Fruit fly (Drosophila melanogaster): ENCODE data around the gene CG8607.
A peak's percentile ranks its signal among the peaks of the same experiment; 100 is the strongest.

CG8607 gene

dm6 chr3L:7328567-7329253 is 8.8 kb downstream of the CG8607 start, which contains the start of the genes mrva, CG42307 and mus312 (continued):
- TF ChIP-seq jigr1 (GFP tag; IDR thresholded peaks at IDR 0.05) (no peak; the same call in 2 of the 3 replicates), CG12104 (GFP tag; optimal IDR thresholded peaks at IDR 0.05) (peak; percentile 86), CG14667 (GFP tag; IDR thresholded peaks at IDR 0.05) (peak; percentile 85), hkb (optimal IDR thresholded peaks at IDR 0.05) (no peak), hkb (GFP tag; IDR thresholded peaks at IDR 0.05) (peak; percentile 63; the same call in 1 of the 2 replicates), CG1792 (GFP tag; optimal IDR thresholded peaks at IDR 0.05) (peak; percentile 28), cg (GFP tag; optimal IDR thresholded peaks at IDR 0.05) (no peak), CG18599 (GFP tag; optimal IDR thresholded peaks at IDR 0.05) (peak; percentile 93), CkIIα-i1 (GFP tag; IDR thresholded peaks at IDR 0.05) (no peak), ara (GFP tag; IDR thresholded peaks at IDR 0.05) (peak; percentile 60; the same call in 1 of the 2 replicates), Hmx (GFP tag; optimal IDR thresholded peaks at IDR 0.05) (no peak), ftz-f1 (GFP tag; optimal IDR thresholded peaks at IDR 0.05) (no peak), CG10462 (GFP tag; optimal IDR thresholded peaks at IDR 0.05) (peak; percentile 72), al (GFP tag; IDR thresholded peaks at IDR 0.05) (peak; percentile 79), mam (GFP tag; optimal IDR thresholded peaks at IDR 0.05) (peak; percentile 51), dmrt11E (tag; optimal IDR thresholded peaks at IDR 0.05) (peak; percentile 91), CG11247 (GFP tag; IDR thresholded peaks at IDR 0.05) (peak; percentile 75), nmo (GFP tag; optimal IDR thresholded peaks at IDR 0.05) (peak; percentile 80), lov (optimal IDR thresholded peaks at IDR 0.05) (no peak), lov (GFP tag; IDR thresholded peaks at IDR 0.05) (0 out of 3 replicates have a peak, but pooled peaks have one; percentile 65), kay (GFP tag; optimal IDR thresholded peaks at IDR 0.05) (peak; percentile 81), CG2129 (GFP tag; IDR thresholded peaks at IDR 0.05; ENCODE audit: partially characterized antibody) (no peak), Camta (GFP tag; optimal IDR thresholded peaks at IDR 0.05) (peak; percentile 50), Blimp-1 (GFP tag; optimal IDR thresholded peaks at IDR 0.05) (peak; percentile 90), H15 (GFP tag; IDR thresholded peaks at IDR 0.05) (peak; percentile 77), CG15514 (GFP tag; optimal IDR thresholded peaks at IDR 0.05) (peak; percentile 80), CG12942 (GFP tag; optimal IDR thresholded peaks at IDR 0.05) (peak; percentile 84), CG18476 (GFP tag; optimal IDR thresholded peaks at IDR 0.05) (peak; percentile 71), CG5180 (GFP tag; optimal IDR thresholded peaks at IDR 0.05) (no peak), p53 (GFP tag; optimal IDR thresholded peaks at IDR 0.05) (no peak), ttk (GFP tag; IDR thresholded peaks at IDR 0.05) (peak; percentile 79), pnt (GFP tag; optimal IDR thresholded peaks at IDR 0.05) (peak; percentile 18), CG43689 (GFP tag; IDR thresholded peaks at IDR 0.05) (peak; percentile 60), nau (GFP tag; optimal IDR thresholded peaks at IDR 0.05) (no peak), trem (tag; optimal IDR thresholded peaks at IDR 0.05) (peak; percentile 99), CG7357 (GFP tag; IDR thresholded peaks at IDR 0.05) (peak; percentile 79), CG10267 (tag; optimal IDR thresholded peaks at IDR 0.05) (peak; percentile 86), Gug (GFP tag; IDR thresholded peaks at IDR 0.05) (0 out of 4 replicates have a peak, but pooled peaks have one; percentile 23), CG6654 (GFP tag; optimal IDR thresholded peaks at IDR 0.05) (no peak), pb (GFP tag; optimal IDR thresholded peaks at IDR 0.05) (peak; percentile 24), CG1647 (GFP tag; optimal IDR thresholded peaks at IDR 0.05) (peak; percentile 44), hb (GFP tag; IDR thresholded peaks at IDR 0.05; ENCODE audit: partially characterized antibody) (no peak), Chrac-16 (GFP tag; optimal IDR thresholded peaks at IDR 0.05) (peak; percentile 78), CG10274 (GFP tag; optimal IDR thresholded peaks at IDR 0.05) (no peak), zf30C (GFP tag; optimal IDR thresholded peaks at IDR 0.05) (peak; percentile 42), CG1602 (GFP tag; optimal IDR thresholded peaks at IDR 0.05) (peak; percentile 81), crc (GFP tag; optimal IDR thresholded peaks at IDR 0.05) (no peak), CG4282 (GFP tag; optimal IDR thresholded peaks at IDR 0.05) (no peak), tin (GFP tag; optimal IDR thresholded peaks at IDR 0.05) (peak; percentile 82), CG33557 (GFP tag; optimal IDR thresholded peaks at IDR 0.05) (peak; percentile 93)
